Fruit fly (Drosophila melanogaster): ENCODE measurements around the gene S-Lap1.
A peak's percentile ranks its signal among the peaks of the same experiment; 100 is the strongest.

The S-Lap1 gene

DNA sequence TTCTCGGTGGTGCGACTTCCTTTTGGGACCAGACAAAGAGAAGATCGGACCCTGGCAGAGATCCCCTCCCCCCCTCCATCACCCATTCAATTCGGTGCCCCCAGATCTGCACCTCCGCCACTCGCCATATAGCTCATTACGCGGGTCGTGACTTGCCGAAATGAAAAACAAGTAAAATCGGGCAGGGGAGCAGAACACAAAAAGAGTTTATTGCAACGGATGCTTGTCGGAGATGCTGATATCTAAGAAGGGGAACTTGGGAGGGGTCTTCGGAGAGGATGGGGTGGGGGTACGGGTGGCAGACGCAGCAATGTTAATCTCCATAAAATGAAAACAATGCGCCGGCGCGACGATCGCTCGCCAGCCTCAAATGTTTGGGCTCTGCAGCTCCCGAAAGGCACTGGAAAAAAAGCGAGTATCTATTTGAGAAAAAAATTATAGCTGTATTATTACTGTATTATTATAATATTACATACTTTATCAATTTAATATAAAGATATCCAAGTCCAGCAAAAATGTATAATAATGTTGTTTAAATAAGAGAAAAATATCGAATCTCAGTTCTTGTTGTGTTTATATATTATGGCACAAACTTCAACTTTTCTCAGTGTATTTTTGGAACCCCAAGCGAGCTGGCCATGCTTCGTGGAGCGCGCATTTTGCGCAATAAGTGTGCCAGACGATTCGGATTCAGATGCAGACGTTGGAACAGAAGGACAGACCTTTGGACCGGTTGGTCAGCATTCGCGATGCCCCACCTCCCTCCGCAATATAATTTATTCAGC, 51.0 kb downstream of the S-Lap1 start (continued):
- no peak for TF ChIP-seq Hmx (GFP tag; optimal IDR thresholded peaks at IDR 0.05)
- peak; percentile 58 for TF ChIP-seq CG12391 (tag; optimal IDR thresholded peaks at IDR 0.05)
- TF ChIP-seq CG18599 (GFP tag; optimal IDR thresholded peaks at IDR 0.05), result peak; percentile 9
- no peak for TF ChIP-seq Stat92E (GFP tag; optimal IDR thresholded peaks at IDR 0.05)
- TF ChIP-seq CG18011 (GFP tag; optimal IDR thresholded peaks at IDR 0.05), result no peak
- no peak for TF ChIP-seq CG15479 (GFP tag; optimal IDR thresholded peaks at IDR 0.05)
- TF ChIP-seq nom (GFP tag; optimal IDR thresholded peaks at IDR 0.05), result peak; percentile 84
- no peak for TF ChIP-seq Usf (GFP tag; optimal IDR thresholded peaks at IDR 0.05)
- TF ChIP-seq CG1529 (GFP tag; optimal IDR thresholded peaks at IDR 0.05), result peak; percentile 19
- no peak for TF ChIP-seq sens-2 (GFP tag; IDR thresholded peaks at IDR 0.05)
- no peak for TF ChIP-seq Trl (optimal IDR thresholded peaks at IDR 0.05)
- TF ChIP-seq Trl (GFP tag; optimal IDR thresholded peaks at IDR 0.05), result no peak
- no peak for TF ChIP-seq amos (GFP tag; IDR thresholded peaks at IDR 0.05; ENCODE audit: partially characterized antibody)
- peak; percentile 38; the same call in 1 of the 2 replicates for TF ChIP-seq ttk (GFP tag; IDR thresholded peaks at IDR 0.05)
- peak; percentile 72 for TF ChIP-seq CG10979 (tag; optimal IDR thresholded peaks at IDR 0.05)
- no peak for TF ChIP-seq Hey (tag; optimal IDR thresholded peaks at IDR 0.05)
- TF ChIP-seq CG1792 (GFP tag; optimal IDR thresholded peaks at IDR 0.05), result no peak
- TF ChIP-seq CG16815 (GFP tag; optimal IDR thresholded peaks at IDR 0.05), result peak; percentile 15
- TF ChIP-seq insv (GFP tag; optimal IDR thresholded peaks at IDR 0.05), result no peak
- no peak for TF ChIP-seq CG17186 (GFP tag; optimal IDR thresholded peaks at IDR 0.05)
- TF ChIP-seq CG13123 (GFP tag; optimal IDR thresholded peaks at IDR 0.05), result no peak
- TF ChIP-seq jing (GFP tag; optimal IDR thresholded peaks at IDR 0.05), result no peak
- TF ChIP-seq CG10267 (tag; optimal IDR thresholded peaks at IDR 0.05), result peak; percentile 58
- no peak for TF ChIP-seq repo (GFP tag; optimal IDR thresholded peaks at IDR 0.05)
- TF ChIP-seq run (tag; optimal IDR thresholded peaks at IDR 0.05), result no peak
- TF ChIP-seq sens (GFP tag), result no peak
- TF ChIP-seq CG4854 (GFP tag; optimal IDR thresholded peaks at IDR 0.05), result no peak
- TF ChIP-seq D19B (GFP tag; optimal IDR thresholded peaks at IDR 0.05), result no peak
- TF ChIP-seq Ravus (GFP tag; IDR thresholded peaks at IDR 0.05), result no peak
- no peak for TF ChIP-seq nau (GFP tag; optimal IDR thresholded peaks at IDR 0.05)
- TF ChIP-seq CG9727 (GFP tag; optimal IDR thresholded peaks at IDR 0.05), result peak; percentile 52
- no peak for TF ChIP-seq klu (GFP tag; IDR thresholded peaks at IDR 0.05)
- TF ChIP-seq CG17612 (GFP tag; IDR thresholded peaks at IDR 0.05), result no peak
- TF ChIP-seq mld (GFP tag; IDR thresholded peaks at IDR 0.05; ENCODE audit: partially characterized antibody), result no peak
- TF ChIP-seq Optix (GFP tag; IDR thresholded peaks at IDR 0.05), result no peak
- no peak for TF ChIP-seq her (GFP tag; optimal IDR thresholded peaks at IDR 0.05)
- peak; percentile 1 for TF ChIP-seq org-1 (GFP tag; optimal IDR thresholded peaks at IDR 0.05)
- no peak for TF ChIP-seq lov (optimal IDR thresholded peaks at IDR 0.05)
- no peak for TF ChIP-seq lov (GFP tag; IDR thresholded peaks at IDR 0.05)
- TF ChIP-seq Elba2 (GFP tag; optimal IDR thresholded peaks at IDR 0.05), result no peak
- no peak for TF ChIP-seq slbo (GFP tag; IDR thresholded peaks at IDR 0.05)
- no peak for TF ChIP-seq ab (GFP tag; optimal IDR thresholded peaks at IDR 0.05)
- TF ChIP-seq MBD-R2 (GFP tag; IDR thresholded peaks at IDR 0.05), result no peak
- peak; percentile 55 for TF ChIP-seq Ptx1 (GFP tag; IDR thresholded peaks at IDR 0.05)
- TF ChIP-seq pum (GFP tag; optimal IDR thresholded peaks at IDR 0.05), result no peak
- TF ChIP-seq tgo (GFP tag; IDR thresholded peaks at IDR 0.05), result peak; percentile 48; the same call in 2 of the 3 replicates
- TF ChIP-seq crp (GFP tag; optimal IDR thresholded peaks at IDR 0.05), result no peak
- TF ChIP-seq CG9215 (GFP tag; IDR thresholded peaks at IDR 0.05), result no peak
- TF ChIP-seq sima (GFP tag; optimal IDR thresholded peaks at IDR 0.05), result no peak
- TF ChIP-seq peb (GFP tag; IDR thresholded peaks at IDR 0.05), result no peak

All from whole organism, embryonic.